Worm (Caenorhabditis elegans) whole organism, L4/young adult: ENCODE results near the gene cua-1.
A peak's percentile ranks its signal among the peaks of the same experiment; 100 is the strongest.

ENCODE experiments used
- W03F9.2 ChIP-seq: fragments of 150-350 bp; optimal IDR thresholded peaks from 2 replicates; lab custom pipeline; 2014; ENCODE audit warnings: missing biosample characterization, missing genetic modification characterization
- dao-5 ChIP-seq: sonication (generic microtip); optimal IDR thresholded peaks from 2 replicates; lab custom pipeline; 2016; ENCODE audit warnings: missing genotype, missing genetic modification characterization, moderate library complexity, missing compliant biosample characterization
- him-1 ChIP-seq: sonication (generic microtip); optimal IDR thresholded peaks from 2 replicates; lab custom pipeline; 2016; ENCODE audit warnings: missing genotype, missing genetic modification reagents, missing genetic modification characterization, missing compliant biosample characterization

DNA sequence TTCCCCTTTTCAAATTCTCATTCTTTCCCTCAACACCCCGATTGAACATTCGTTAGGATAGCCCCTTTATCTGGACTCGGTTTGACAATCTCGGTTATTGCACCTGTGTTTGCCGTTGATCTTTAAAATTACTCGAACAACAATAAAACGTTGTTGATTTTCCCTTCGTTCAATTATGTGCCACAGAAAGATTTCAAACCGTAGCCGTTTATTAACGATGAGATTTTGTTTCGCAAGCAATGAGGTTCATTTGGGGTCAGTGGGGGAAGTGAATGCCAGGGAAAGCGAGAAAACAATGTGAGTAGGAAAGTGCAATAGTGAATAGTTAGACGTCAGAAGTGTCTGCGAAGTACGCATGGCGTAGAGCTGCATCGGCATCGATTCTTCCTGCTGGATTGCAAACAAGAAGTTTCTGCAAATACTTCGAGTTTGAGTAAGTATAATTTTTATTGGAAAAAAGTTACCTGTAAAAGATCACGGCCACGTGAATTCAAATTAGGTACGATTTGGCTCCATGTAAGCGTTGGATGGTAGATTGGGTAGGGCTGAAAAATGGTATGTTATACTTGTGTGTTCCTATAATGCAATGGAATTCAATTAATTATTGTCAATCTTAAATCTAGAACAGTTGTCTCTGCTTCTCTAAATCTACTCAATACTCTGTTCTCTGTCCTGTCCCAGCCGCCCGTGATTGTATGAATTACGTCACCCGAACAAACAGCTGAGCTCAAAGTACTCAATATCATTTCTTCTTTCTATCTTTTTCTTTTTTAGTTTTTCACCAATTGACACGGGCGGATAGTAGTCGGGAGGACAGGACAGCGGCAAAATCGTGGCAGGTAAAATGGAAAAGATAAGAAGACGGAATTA, 9.6 kb upstream of the cua-1 start, which contains the start of gene kel-3:
- peak; percentile 40 for TF ChIP-seq W03F9.2 (tag; lab: Kevin White, UChicago)
- TF ChIP-seq dao-5 (tag; lab: Kevin White, UChicago), result peak; percentile 75
- peak; percentile 41 for TF ChIP-seq him-1 (tag; lab: Kevin White, UChicago)
